Fruit fly (Drosophila melanogaster) whole organism, embryonic: ENCODE results near the gene tst.

Experiments
- Antp ChIP-seq: fragments of 200-800 bp; sonication (Bioruptor generic); optimal IDR thresholded peaks from 3 replicates; lab custom pipeline; 2016; ENCODE audit warnings: missing biosample characterization, missing genetic modification characterization
- B-H1 ChIP-seq: fragments of 200-800 bp; sonication (Bioruptor generic); IDR thresholded peaks from 3 replicates; pipeline ENCODE4 v1.3.6; 2022; ENCODE audit warnings: missing biosample characterization, missing genetic modification characterization
- CG10274 ChIP-seq: fragments of 200-800 bp; sonication (Bioruptor generic); optimal IDR thresholded peaks from 3 replicates; lab custom pipeline; 2017; ENCODE audit warnings: missing biosample characterization, mild to moderate bottlenecking, missing genetic modification characterization
- CG10462 ChIP-seq: fragments of 200-800 bp; sonication (Bioruptor generic); optimal IDR thresholded peaks from 2 replicates; lab custom pipeline; 2016; ENCODE audit warnings: missing biosample characterization, missing genetic modification characterization
- CG10979 ChIP-seq: fragments of 200-800 bp; sonication (Bioruptor generic); optimal IDR thresholded peaks from 2 replicates; lab custom pipeline; 2018; ENCODE audit warnings: missing biosample characterization, mild to moderate bottlenecking, missing genetic modification characterization, moderate library complexity
- CG12104 ChIP-seq: fragments of 200-800 bp; sonication (Bioruptor generic); optimal IDR thresholded peaks from 3 replicates; lab custom pipeline; 2016; ENCODE audit warnings: missing biosample characterization, missing genetic modification characterization
- CG12659 ChIP-seq: fragments of 200-800 bp; sonication (Bioruptor generic); optimal IDR thresholded peaks from 3 replicates; lab custom pipeline; 2017; ENCODE audit warnings: mild to moderate bottlenecking, missing biosample characterization, missing genetic modification reagents, missing genetic modification characterization
- CG13775 ChIP-seq: fragments of 200-800 bp; sonication (Bioruptor generic); optimal IDR thresholded peaks from 3 replicates; lab custom pipeline; 2017; ENCODE audit warnings: missing biosample characterization, mild to moderate bottlenecking, missing genetic modification characterization
- CG14441 ChIP-seq: fragments of 200-800 bp; sonication (Bioruptor generic); IDR thresholded peaks from 2 replicates; pipeline ENCODE4 v1.3.6; 2022; ENCODE audit warnings: missing biosample characterization, missing genetic modification characterization
- CG1529 ChIP-seq: fragments of 200-800 bp; sonication (Bioruptor generic); optimal IDR thresholded peaks from 3 replicates; lab custom pipeline; 2018; ENCODE audit warnings: missing biosample characterization, missing genetic modification characterization
- CG15514 ChIP-seq: fragments of 200-800 bp; sonication (Bioruptor generic); optimal IDR thresholded peaks from 3 replicates; lab custom pipeline; 2017; ENCODE audit warnings: missing biosample characterization, missing genetic modification characterization, mild to moderate bottlenecking, moderate library complexity, missing genetic modification reagents
- CG15696 ChIP-seq: fragments of 200-800 bp; sonication (Bioruptor generic); optimal IDR thresholded peaks from 2 replicates; lab custom pipeline; 2019; ENCODE audit warnings: missing biosample characterization, mild to moderate bottlenecking, missing genetic modification characterization, moderate library complexity
- CG1603 ChIP-seq: fragments of 200-800 bp; sonication (Bioruptor generic); optimal IDR thresholded peaks from 2 replicates; lab custom pipeline; 2019; ENCODE audit warnings: missing biosample characterization, mild to moderate bottlenecking, missing genetic modification characterization, moderate library complexity
- CG17385 ChIP-seq: fragments of 200-800 bp; sonication (Bioruptor generic); optimal IDR thresholded peaks from 3 replicates; lab custom pipeline; 2018; ENCODE audit warnings: missing biosample characterization, mild to moderate bottlenecking, missing genetic modification characterization
- CG2202 ChIP-seq: fragments of 200-800 bp; sonication (Bioruptor generic); optimal IDR thresholded peaks from 2 replicates; lab custom pipeline; 2018; ENCODE audit warnings: missing biosample characterization, mild to moderate bottlenecking, missing genetic modification characterization
- CG32532 ChIP-seq: fragments of 200-800 bp; sonication (Bioruptor generic); IDR thresholded peaks from 2 replicates; pipeline ENCODE4 v1.3.6; 2022; ENCODE audit warnings: missing biosample characterization, missing genetic modification characterization
- CG32772 ChIP-seq: fragments of 200-800 bp; sonication (Bioruptor generic); IDR thresholded peaks from 2 replicates; pipeline ENCODE4 v1.3.6; 2022; ENCODE audit warnings: missing biosample characterization, missing genetic modification characterization
- CG3281 ChIP-seq: fragments of 200-800 bp; sonication (Bioruptor generic); optimal IDR thresholded peaks from 3 replicates; lab custom pipeline; 2017; ENCODE audit warnings: missing biosample characterization, mild to moderate bottlenecking, missing genetic modification characterization
- CG3838 ChIP-seq: fragments of 200-800 bp; sonication (Bioruptor generic); optimal IDR thresholded peaks from 3 replicates; lab custom pipeline; 2016; ENCODE audit warnings: missing biosample characterization, missing genetic modification characterization
- CG5180 ChIP-seq: fragments of 200-800 bp; sonication (Bioruptor generic); optimal IDR thresholded peaks from 3 replicates; lab custom pipeline; 2017; ENCODE audit warnings: missing biosample characterization, missing genetic modification characterization, mild to moderate bottlenecking, moderate library complexity, missing genetic modification reagents
- CG6854 ChIP-seq: fragments of 200-800 bp; sonication (Bioruptor generic); optimal IDR thresholded peaks from 3 replicates; lab custom pipeline; 2017; ENCODE audit warnings: missing biosample characterization, mild to moderate bottlenecking, missing genetic modification characterization
- CG7372 ChIP-seq: fragments of 200-800 bp; sonication (Bioruptor generic); IDR thresholded peaks from 2 replicates; pipeline ENCODE4 v1.3.6; 2022; ENCODE audit warnings: missing biosample characterization, missing genetic modification characterization
- CG7745 ChIP-seq: fragments of 200-800 bp; sonication (Bioruptor generic); optimal IDR thresholded peaks from 2 replicates; lab custom pipeline; 2018; ENCODE audit warnings: missing biosample characterization, mild to moderate bottlenecking, missing genetic modification characterization, moderate library complexity
- CG8388 ChIP-seq: fragments of 200-800 bp; sonication (Bioruptor generic); optimal IDR thresholded peaks from 2 replicates; lab custom pipeline; 2019; ENCODE audit warnings: missing biosample characterization, mild to moderate bottlenecking, missing genetic modification characterization, moderate library complexity
- CG9817 ChIP-seq: fragments of 200-800 bp; sonication (Bioruptor generic); optimal IDR thresholded peaks from 2 replicates; lab custom pipeline; 2018; ENCODE audit warnings: missing biosample characterization, mild to moderate bottlenecking, missing genetic modification characterization, moderate library complexity
- Dp ChIP-seq: fragments of 200-800 bp; sonication (Bioruptor generic); optimal IDR thresholded peaks from 2 replicates; lab custom pipeline; 2018; ENCODE audit warnings: missing biosample characterization, mild to moderate bottlenecking, missing genetic modification characterization, moderate library complexity
- Dref ChIP-seq: fragments of 200-800 bp; sonication (Bioruptor generic); IDR thresholded peaks from 2 replicates; pipeline ENCODE4 v1.3.6; 2022; ENCODE audit warnings: missing biosample characterization, missing genetic modification characterization
- Eip74EF ChIP-seq, 2 experiments: fragments of 200-800 bp in 1 of 2; fragments of >200 bp in 1 of 2; sonication (Bioruptor generic) in 1 of 2; optimal IDR thresholded peaks; 2 replicates each; lab custom pipeline; 2017 to 2019; ENCODE audit warnings: missing biosample characterization in 2 of 2, missing genetic modification characterization in 2 of 2, mild to moderate bottlenecking in 1 of 2, moderate library complexity in 1 of 2
- Fer1 ChIP-seq: fragments of 200-800 bp; sonication (Bioruptor generic); optimal IDR thresholded peaks from 2 replicates; lab custom pipeline; 2017; ENCODE audit warnings: missing biosample characterization, mild to moderate bottlenecking, missing genetic modification characterization
- Hr78 ChIP-seq, 2 experiments: fragments of 200-800 bp in 1 of 2; fragments of >200 bp in 1 of 2; sonication (Bioruptor generic) in 1 of 2; optimal IDR thresholded peaks; 2 replicates each; lab custom pipeline; 2017 to 2019; ENCODE audit warnings: missing biosample characterization in 2 of 2, missing genetic modification characterization in 2 of 2, mild to moderate bottlenecking in 1 of 2, moderate library complexity in 1 of 2
- NC2α ChIP-seq: fragments of 200-800 bp; sonication (Bioruptor generic); optimal IDR thresholded peaks from 2 replicates; lab custom pipeline; 2016; ENCODE audit warnings: missing biosample characterization, missing genetic modification characterization
- Opbp ChIP-seq: fragments of 200-800 bp; sonication (Bioruptor generic); IDR thresholded peaks from 3 replicates; pipeline ENCODE4 v1.3.6; 2022; ENCODE audit warnings: missing biosample characterization, missing genetic modification characterization; ENCODE audit not compliant: partially characterized antibody
- ab ChIP-seq: fragments of 200-800 bp; sonication (Bioruptor generic); optimal IDR thresholded peaks from 2 replicates; lab custom pipeline; 2016; ENCODE audit warnings: missing biosample characterization, missing genetic modification characterization
- btn ChIP-seq: fragments of 200-800 bp; sonication (Bioruptor generic); optimal IDR thresholded peaks from 2 replicates; lab custom pipeline; 2016; ENCODE audit warnings: missing biosample characterization, missing genetic modification characterization
- chn ChIP-seq: fragments of 200-800 bp; sonication (Bioruptor generic); optimal IDR thresholded peaks from 2 replicates; lab custom pipeline; 2016; ENCODE audit warnings: missing biosample characterization, missing genetic modification characterization
- danr ChIP-seq: fragments of 200-800 bp; sonication (Bioruptor generic); IDR thresholded peaks from 2 replicates; pipeline ENCODE4 v1.3.6; 2022; ENCODE audit warnings: missing biosample characterization, missing genetic modification characterization
- eyg ChIP-seq: fragments of 200-800 bp; sonication (Bioruptor generic); optimal IDR thresholded peaks from 3 replicates; lab custom pipeline; 2016; ENCODE audit warnings: missing biosample characterization, missing genetic modification characterization
- fd102C ChIP-seq: fragments of 200-800 bp; sonication (Bioruptor generic); optimal IDR thresholded peaks from 2 replicates; lab custom pipeline; 2018; ENCODE audit warnings: missing biosample characterization, mild to moderate bottlenecking, missing genetic modification characterization, moderate library complexity
- hkb ChIP-seq, 2 experiments: fragments of 200-800 bp in 1 of 2; fragments of >200 bp in 1 of 2; sonication (Bioruptor generic) in 1 of 2; IDR thresholded peaks in 1 of 2; optimal IDR thresholded peaks in 1 of 2; 2 replicates each; pipeline versions ENCODE4 v1.3.6 to Lab custom; 2017 to 2022; ENCODE audit warnings: missing biosample characterization in 1 of 2, missing genetic modification characterization in 1 of 2
- lov ChIP-seq, 2 experiments: fragments of 200-800 bp in 1 of 2; fragments of >200 bp in 1 of 2; sonication (Bioruptor generic) in 1 of 2; IDR thresholded peaks in 1 of 2; optimal IDR thresholded peaks in 1 of 2; 2 replicates in 1 of 2; 3 replicates in 1 of 2; pipeline versions ENCODE4 v1.3.6 to Lab custom; 2017 to 2022; ENCODE audit warnings: missing biosample characterization in 1 of 2, missing genetic modification characterization in 1 of 2
- nerfin-1 ChIP-seq: fragments of 200-800 bp; sonication (Bioruptor generic); optimal IDR thresholded peaks from 3 replicates; lab custom pipeline; 2019; ENCODE audit warnings: missing biosample characterization, mild to moderate bottlenecking, missing genetic modification characterization, moderate library complexity
- pfk ChIP-seq: fragments of 200-800 bp; sonication (Bioruptor generic); optimal IDR thresholded peaks from 2 replicates; lab custom pipeline; 2018; ENCODE audit warnings: missing biosample characterization, mild to moderate bottlenecking, missing genetic modification characterization, moderate library complexity
- pum ChIP-seq: fragments of 200-800 bp; sonication (Bioruptor generic); optimal IDR thresholded peaks from 2 replicates; lab custom pipeline; 2016; ENCODE audit warnings: missing biosample characterization, missing genetic modification characterization
- ssp ChIP-seq: fragments of 200-800 bp; sonication (Bioruptor generic); IDR thresholded peaks from 2 replicates; pipeline ENCODE4 v1.3.6; 2022; ENCODE audit warnings: missing biosample characterization, missing genetic modification characterization
- ttk ChIP-seq: fragments of 200-800 bp; sonication (Bioruptor generic); IDR thresholded peaks from 2 replicates; pipeline ENCODE4 v2.1.2; 2022; ENCODE audit warnings: missing biosample characterization, missing genetic modification characterization
- wdn ChIP-seq: fragments of 200-800 bp; sonication (Bioruptor generic); IDR thresholded peaks from 2 replicates; pipeline ENCODE4 v1.3.6; 2022; ENCODE audit warnings: missing biosample characterization, missing genetic modification characterization
- yki ChIP-seq: fragments of >200 bp; optimal IDR thresholded peaks from 3 replicates; lab custom pipeline; 2018
- zen ChIP-seq: fragments of 200-800 bp; sonication (Bioruptor generic); optimal IDR thresholded peaks from 3 replicates; lab custom pipeline; 2018; ENCODE audit warnings: missing biosample characterization, mild to moderate bottlenecking, missing genetic modification characterization, moderate library complexity

Gene tst

DNA sequence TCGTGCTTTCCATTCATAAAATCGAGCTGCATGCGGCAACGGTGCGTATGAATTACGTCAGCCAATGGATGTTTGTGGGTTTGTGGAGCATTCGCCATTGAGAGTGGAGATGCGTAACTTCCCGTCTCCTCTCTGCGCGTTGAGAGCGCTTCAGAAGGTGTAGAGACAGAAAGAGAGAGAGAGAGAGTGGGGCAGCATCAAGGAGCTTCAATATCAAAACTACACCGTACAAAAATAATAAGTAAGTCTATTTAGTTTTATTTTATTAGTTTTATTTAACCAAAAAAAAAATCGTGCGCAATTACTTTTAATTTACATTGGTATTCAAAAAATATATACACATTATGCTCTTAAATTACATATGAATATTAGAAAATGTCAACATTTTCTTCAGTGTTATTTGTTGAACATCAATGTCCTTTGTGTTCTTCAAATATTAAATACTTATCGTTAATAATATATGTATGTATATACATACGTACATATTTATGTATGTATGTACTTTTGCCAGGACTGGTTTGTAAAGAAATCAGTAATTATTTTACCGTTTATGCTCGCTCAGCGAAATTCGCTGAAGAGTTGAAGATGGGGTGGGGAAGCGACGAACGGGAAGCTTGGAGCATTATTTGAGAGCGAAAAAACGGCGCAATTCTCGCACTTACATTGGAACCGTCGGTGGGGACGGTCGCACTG, 49.8 kb downstream of the tst start, which contains the start of gene CG10365 (continued):
- TF ChIP-seq lov (optimal IDR thresholded peaks at IDR 0.05; lab: Kevin White, UChicago) (no peak), lov (GFP tag; IDR thresholded peaks at IDR 0.05; lab: Robert Waterston, UW) (no peak), CG13775 (peak; percentile 71), Fer1 (GFP tag; lab: Kevin White, UChicago) (peak; percentile 89), CG10979 (tag; lab: Kevin White, UChicago) (peak; percentile 82), pum (GFP tag; lab: Kevin White, UChicago) (no peak), Antp (GFP tag; lab: Kevin White, UChicago) (no peak), pfk (GFP tag; lab: Kevin White, UChicago) (no peak), CG10274 (GFP tag; lab: Kevin White, UChicago) (no peak), Hr78 (GFP tag; optimal IDR thresholded peaks at IDR 0.05; lab: Kevin White, UChicago) (peak in 1 of 2 experiments; percentile 33), CG10462 (GFP tag; lab: Kevin White, UChicago) (peak; percentile 55), Eip74EF (GFP tag; optimal IDR thresholded peaks at IDR 0.05; lab: Kevin White, UChicago) (peak in 1 of 2 experiments; percentile 93), Dref (GFP tag; lab: Robert Waterston, UW) (no peak), CG14441 (GFP tag; lab: Robert Waterston, UW) (peak; percentile 83), CG7372 (GFP tag; lab: Robert Waterston, UW) (peak; percentile 56; the same call in 1 of the 2 replicates), hkb (optimal IDR thresholded peaks at IDR 0.05; lab: Kevin White, UChicago) (no peak), hkb (GFP tag; IDR thresholded peaks at IDR 0.05; lab: Robert Waterston, UW) (peak; percentile 84), Opbp (GFP tag; lab: Robert Waterston, UW) (no peak), CG12659 (GFP tag; lab: Kevin White, UChicago) (peak; percentile 93), eyg (no peak), CG2202 (tag; lab: Kevin White, UChicago) (no peak), CG5180 (GFP tag; lab: Kevin White, UChicago) (peak; percentile 70), ttk (GFP tag; lab: Robert Waterston, UW) (peak; percentile 79), CG15514 (peak; percentile 21), ab (no peak), zen (peak; percentile 61), nerfin-1 (tag; lab: Kevin White, UChicago) (peak; percentile 80), Dp (no peak), CG15696 (peak; percentile 40), CG3281 (peak; percentile 86), CG3838 (GFP tag; lab: Kevin White, UChicago) (peak; percentile 6), chn (GFP tag; lab: Kevin White, UChicago) (no peak), CG7745 (tag; lab: Kevin White, UChicago) (no peak), CG17385 (GFP tag; lab: Kevin White, UChicago) (peak; percentile 84), CG32532 (GFP tag; lab: Robert Waterston, UW) (peak; percentile 91), ssp (peak; percentile 65), CG6854 (GFP tag; lab: Kevin White, UChicago) (peak; percentile 91), CG9817 (tag; lab: Kevin White, UChicago) (peak; percentile 80), CG1529 (GFP tag; lab: Kevin White, UChicago) (peak; percentile 17), NC2α (no peak), danr (GFP tag; lab: Robert Waterston, UW) (peak; percentile 50; the same call in 1 of the 2 replicates), CG1603 (tag; lab: Kevin White, UChicago) (peak; percentile 46), B-H1 (GFP tag; lab: Robert Waterston, UW) (peak; percentile 77), CG32772 (GFP tag; lab: Robert Waterston, UW) (peak; percentile 85), CG8388 (GFP tag; lab: Kevin White, UChicago) (peak; percentile 90), yki (lab: Kevin White, UChicago) (no peak), fd102C (GFP tag; lab: Kevin White, UChicago) (no peak), wdn (GFP tag; lab: Robert Waterston, UW) (peak; percentile 70), btn (no peak), CG12104 (GFP tag; lab: Kevin White, UChicago) (peak; percentile 74)
